Worm (Caenorhabditis elegans): ENCODE measurements around the gene E01G6.1.

DNA sequence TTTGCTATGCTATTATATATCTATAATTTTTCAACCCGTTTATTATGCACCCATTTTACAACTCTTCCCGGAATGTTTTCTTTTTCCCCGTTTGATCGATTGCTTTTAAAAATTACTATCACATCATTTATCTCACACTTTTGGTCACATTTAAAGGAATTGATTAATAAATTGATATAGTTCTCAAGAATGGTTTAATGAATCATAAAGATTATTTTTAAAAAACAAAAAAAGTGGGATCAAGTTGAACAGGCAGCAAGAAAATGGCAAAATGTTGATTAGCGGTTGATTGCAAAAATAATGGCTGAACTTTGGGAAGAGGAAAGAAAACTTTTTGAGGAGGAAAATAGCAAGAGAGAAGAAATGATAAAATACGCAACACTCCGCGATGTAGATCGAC lies 39.2 kb downstream of the E01G6.1 start, which contains the start of gene W06D11.5:
- TF ChIP-seq fos-1 (tag; optimal IDR thresholded peaks at IDR 0.05): no peak
- TF ChIP-seq ceh-82 (tag; optimal IDR thresholded peaks at IDR 0.05): no peak
- TF ChIP-seq F37D6.2 (tag; optimal IDR thresholded peaks at IDR 0.05): no peak
- TF ChIP-seq lim-7 (GFP tag; IDR thresholded peaks at IDR 0.05): no peak
- TF ChIP-seq lin-39 (tag; optimal IDR thresholded peaks at IDR 0.05): no peak
- TF ChIP-seq Y48G9A.11 (GFP tag; IDR thresholded peaks at IDR 0.05): no peak
- TF ChIP-seq aly-2 (tag; optimal IDR thresholded peaks at IDR 0.05): no peak
- no peak for TF ChIP-seq ama-1 (optimal IDR thresholded peaks at IDR 0.05)
- TF ChIP-seq nhr-11 (tag; optimal IDR thresholded peaks at IDR 0.05): no peak
- TF ChIP-seq cey-2 (tag; optimal IDR thresholded peaks at IDR 0.05; ENCODE audit: borderline replicate concordance, insufficient read depth): no peak
- TF ChIP-seq zag-1 (tag; optimal IDR thresholded peaks at IDR 0.05): no peak
- no peak for TF ChIP-seq mdl-1 (tag; optimal IDR thresholded peaks at IDR 0.05)
- TF ChIP-seq snpc-4 (tag; optimal IDR thresholded peaks at IDR 0.05): no peak
- no peak for TF ChIP-seq R02D3.7 (tag; optimal IDR thresholded peaks at IDR 0.05)

Measured in whole organism, L4 larva.